Fruit fly (Drosophila melanogaster) whole organism, embryonic: ENCODE data around the gene SMC6.

Experiments
- ATbp ChIP-seq: fragments of 200-800 bp; sonication (Bioruptor generic); optimal IDR thresholded peaks from 2 replicates; lab custom pipeline; 2017; ENCODE audit warnings: missing biosample characterization, mild to moderate bottlenecking, missing genetic modification characterization, missing genetic modification reagents
- CG10366 ChIP-seq: fragments of 200-800 bp; sonication (Bioruptor generic); IDR thresholded peaks from 2 replicates; pipeline ENCODE4 v1.3.6; 2022; ENCODE audit warnings: missing biosample characterization, missing genetic modification characterization
- CG10462 ChIP-seq: fragments of 200-800 bp; sonication (Bioruptor generic); optimal IDR thresholded peaks from 2 replicates; lab custom pipeline; 2016; ENCODE audit warnings: missing biosample characterization, missing genetic modification characterization
- CG10979 ChIP-seq: fragments of 200-800 bp; sonication (Bioruptor generic); optimal IDR thresholded peaks from 2 replicates; lab custom pipeline; 2018; ENCODE audit warnings: missing biosample characterization, mild to moderate bottlenecking, missing genetic modification characterization, moderate library complexity
- CG11398 ChIP-seq: fragments of 200-800 bp; sonication (Bioruptor generic); optimal IDR thresholded peaks from 2 replicates; lab custom pipeline; 2016; ENCODE audit warnings: missing biosample characterization, missing genetic modification characterization
- CG1233 ChIP-seq: fragments of 200-800 bp; sonication (Bioruptor generic); optimal IDR thresholded peaks from 4 replicates; lab custom pipeline; 2018; ENCODE audit warnings: missing biosample characterization, mild to moderate bottlenecking, missing genetic modification characterization
- CG12659 ChIP-seq: fragments of 200-800 bp; sonication (Bioruptor generic); optimal IDR thresholded peaks from 3 replicates; lab custom pipeline; 2017; ENCODE audit warnings: mild to moderate bottlenecking, missing biosample characterization, missing genetic modification reagents, missing genetic modification characterization
- CG13287 ChIP-seq: fragments of 200-800 bp; sonication (Bioruptor generic); IDR thresholded peaks from 2 replicates; pipeline ENCODE4 v1.3.6; 2022; ENCODE audit warnings: missing biosample characterization, missing genetic modification characterization; ENCODE audit not compliant: partially characterized antibody
- CG13775 ChIP-seq: fragments of 200-800 bp; sonication (Bioruptor generic); optimal IDR thresholded peaks from 3 replicates; lab custom pipeline; 2017; ENCODE audit warnings: missing biosample characterization, mild to moderate bottlenecking, missing genetic modification characterization
- CG14014 ChIP-seq: fragments of 200-800 bp; sonication (Bioruptor generic); IDR thresholded peaks from 2 replicates; pipeline ENCODE4 v1.3.6; 2022; ENCODE audit warnings: missing biosample characterization, missing genetic modification characterization
- CG14965 ChIP-seq: fragments of 200-800 bp; sonication (Bioruptor generic); optimal IDR thresholded peaks from 2 replicates; lab custom pipeline; 2016; ENCODE audit warnings: missing biosample characterization, missing genetic modification characterization, borderline replicate concordance
- CG16863 ChIP-seq: fragments of 200-800 bp; sonication (Bioruptor generic); optimal IDR thresholded peaks from 3 replicates; lab custom pipeline; 2016; ENCODE audit warnings: missing biosample characterization, missing genetic modification characterization
- CG17328 ChIP-seq: fragments of 200-800 bp; sonication (Bioruptor generic); IDR thresholded peaks from 2 replicates; pipeline ENCODE4 v1.3.6; 2022; ENCODE audit warnings: missing biosample characterization, missing genetic modification characterization
- CG17361 ChIP-seq: fragments of 200-800 bp; sonication (Bioruptor generic); IDR thresholded peaks from 3 replicates; pipeline ENCODE4 v1.3.6; 2022; ENCODE audit warnings: missing biosample characterization, missing genetic modification characterization
- CG3995 ChIP-seq: fragments of 200-800 bp; sonication (Bioruptor generic); optimal IDR thresholded peaks from 3 replicates; lab custom pipeline; 2016; ENCODE audit warnings: missing biosample characterization, missing genetic modification characterization
- CG9797 ChIP-seq: fragments of 200-800 bp; sonication (Bioruptor generic); optimal IDR thresholded peaks from 3 replicates; lab custom pipeline; 2018; ENCODE audit warnings: missing biosample characterization, mild to moderate bottlenecking, missing genetic modification characterization
- CrebB ChIP-seq: fragments of 200-800 bp; sonication (Bioruptor generic); optimal IDR thresholded peaks from 3 replicates; lab custom pipeline; 2018; ENCODE audit warnings: missing biosample characterization, mild to moderate bottlenecking, missing genetic modification characterization
- Doc2 ChIP-seq: fragments of 200-800 bp; sonication (Bioruptor generic); IDR thresholded peaks from 2 replicates; pipeline ENCODE4 v1.3.6; 2022; ENCODE audit warnings: missing biosample characterization, missing genetic modification characterization
- GATAe ChIP-seq: fragments of 200-800 bp; sonication (Bioruptor generic); conservative IDR thresholded peaks from 2 replicates; pipeline ENCODE4 v1.3.6; 2022; ENCODE audit warnings: missing biosample characterization, missing genetic modification characterization
- H15 ChIP-seq: fragments of 200-800 bp; sonication (Bioruptor generic); IDR thresholded peaks from 3 replicates; pipeline ENCODE4 v1.3.6; 2022; ENCODE audit warnings: missing biosample characterization, missing genetic modification characterization
- MTF-1 ChIP-seq: fragments of 200-800 bp; sonication (Bioruptor generic); optimal IDR thresholded peaks from 2 replicates; lab custom pipeline; 2018; ENCODE audit warnings: missing biosample characterization, mild to moderate bottlenecking, missing genetic modification characterization, borderline replicate concordance
- PHDP ChIP-seq: fragments of 200-800 bp; sonication (Bioruptor generic); optimal IDR thresholded peaks from 3 replicates; lab custom pipeline; 2018; ENCODE audit warnings: missing biosample characterization, mild to moderate bottlenecking, missing genetic modification characterization, moderate library complexity
- Six4 ChIP-seq: fragments of 200-800 bp; sonication (Bioruptor generic); optimal IDR thresholded peaks from 2 replicates; lab custom pipeline; 2016; ENCODE audit warnings: missing biosample characterization, missing genetic modification characterization
- Sox102F ChIP-seq: fragments of 200-800 bp; sonication (Bioruptor generic); optimal IDR thresholded peaks from 2 replicates; lab custom pipeline; 2018; ENCODE audit warnings: missing biosample characterization, mild to moderate bottlenecking, missing genetic modification characterization, moderate library complexity
- Ssrp ChIP-seq: fragments of 200-800 bp; sonication (Bioruptor generic); optimal IDR thresholded peaks from 2 replicates; lab custom pipeline; 2018; ENCODE audit warnings: missing biosample characterization, mild to moderate bottlenecking, missing genetic modification characterization, moderate library complexity
- ab ChIP-seq: fragments of 200-800 bp; sonication (Bioruptor generic); optimal IDR thresholded peaks from 2 replicates; lab custom pipeline; 2016; ENCODE audit warnings: missing biosample characterization, missing genetic modification characterization
- ac ChIP-seq: fragments of 200-800 bp; sonication (Bioruptor generic); optimal IDR thresholded peaks from 3 replicates; lab custom pipeline; 2017; ENCODE audit warnings: missing biosample characterization, mild to moderate bottlenecking, missing genetic modification characterization
- ash1 ChIP-seq: fragments of 200-800 bp; sonication (Bioruptor generic); optimal IDR thresholded peaks from 2 replicates; lab custom pipeline; 2018; ENCODE audit warnings: missing biosample characterization, mild to moderate bottlenecking, missing genetic modification characterization
- bab2 ChIP-seq: fragments of 200-800 bp; sonication (Bioruptor generic); optimal IDR thresholded peaks from 2 replicates; lab custom pipeline; 2016; ENCODE audit warnings: missing biosample characterization, missing genetic modification characterization
- chif ChIP-seq, 2 experiments: fragments of 200-800 bp; sonication (Bioruptor generic); optimal IDR thresholded peaks; 3 replicates each; lab custom pipeline; 2016; ENCODE audit warnings: missing biosample characterization in 2 of 2, missing genetic modification characterization in 2 of 2
- dm ChIP-seq: fragments of 200-800 bp; sonication (Bioruptor generic); optimal IDR thresholded peaks from 3 replicates; lab custom pipeline; 2016; ENCODE audit warnings: missing biosample characterization, missing genetic modification characterization
- ftz-f1 ChIP-seq: fragments of 200-800 bp; sonication (Bioruptor generic); optimal IDR thresholded peaks from 2 replicates; lab custom pipeline; 2016; ENCODE audit warnings: missing biosample characterization, missing genetic modification characterization
- gce ChIP-seq: fragments of 200-800 bp; sonication (Bioruptor generic); IDR thresholded peaks from 3 replicates; pipeline ENCODE4 v1.3.6; 2022; ENCODE audit warnings: missing biosample characterization, missing genetic modification characterization
- gem ChIP-seq: fragments of 200-800 bp; sonication (Bioruptor generic); optimal IDR thresholded peaks from 2 replicates; lab custom pipeline; 2019; ENCODE audit warnings: missing biosample characterization, mild to moderate bottlenecking, missing genetic modification characterization, moderate library complexity
- gfzf ChIP-seq: fragments of 200-800 bp; sonication (Bioruptor generic); optimal IDR thresholded peaks from 2 replicates; lab custom pipeline; 2016; ENCODE audit warnings: missing biosample characterization, mild to moderate bottlenecking, missing genetic modification characterization, moderate library complexity
- her ChIP-seq: fragments of 200-800 bp; sonication (Bioruptor generic); optimal IDR thresholded peaks from 2 replicates; lab custom pipeline; 2016; ENCODE audit warnings: missing biosample characterization, missing genetic modification characterization
- mam ChIP-seq: fragments of 200-800 bp; sonication (Bioruptor generic); optimal IDR thresholded peaks from 3 replicates; lab custom pipeline; 2016; ENCODE audit warnings: missing biosample characterization, missing genetic modification characterization
- nerfin-2 ChIP-seq: fragments of 200-800 bp; sonication (Bioruptor generic); IDR thresholded peaks from 2 replicates; pipeline ENCODE4 v1.3.6; 2022; ENCODE audit warnings: missing biosample characterization, missing genetic modification characterization; ENCODE audit not compliant: partially characterized antibody
- onecut ChIP-seq: fragments of 200-800 bp; sonication (Bioruptor generic); IDR thresholded peaks from 2 replicates; pipeline ENCODE4 v1.3.6; 2022; ENCODE audit warnings: missing biosample characterization, missing genetic modification characterization
- otp ChIP-seq: fragments of 200-800 bp; sonication (Bioruptor generic); IDR thresholded peaks from 3 replicates; pipeline ENCODE4, ENCODE4 v1.3.6; 2022; ENCODE audit warnings: missing biosample characterization, missing genetic modification characterization
- pros ChIP-seq: fragments of 200-800 bp; sonication (Bioruptor generic); optimal IDR thresholded peaks from 3 replicates; lab custom pipeline; 2019; ENCODE audit warnings: missing biosample characterization, mild to moderate bottlenecking, missing genetic modification characterization, moderate library complexity
- repo ChIP-seq: fragments of 200-800 bp; sonication (Bioruptor generic); optimal IDR thresholded peaks from 2 replicates; lab custom pipeline; 2016; ENCODE audit warnings: missing biosample characterization, missing genetic modification characterization
- sd ChIP-seq: fragments of 200-800 bp; sonication (Bioruptor generic); optimal IDR thresholded peaks from 3 replicates; lab custom pipeline; 2018; ENCODE audit warnings: missing biosample characterization, mild to moderate bottlenecking, missing genetic modification characterization, moderate library complexity
- shn ChIP-seq: fragments of 200-800 bp; sonication (Bioruptor generic); optimal IDR thresholded peaks from 3 replicates; lab custom pipeline; 2016; ENCODE audit warnings: missing biosample characterization, missing genetic modification characterization
- so ChIP-seq: fragments of 200-800 bp; sonication (Bioruptor generic); IDR thresholded peaks from 3 replicates; pipeline ENCODE4 v1.3.6; 2022; ENCODE audit warnings: missing biosample characterization, missing genetic modification characterization
- tll ChIP-seq, 2 experiments: fragments of 200-800 bp in 1 of 2; fragments of >200 bp in 1 of 2; sonication (Bioruptor generic) in 1 of 2; optimal IDR thresholded peaks; 2 replicates each; lab custom pipeline; 2017 to 2019; ENCODE audit warnings: missing biosample characterization in 2 of 2, missing genetic modification characterization in 2 of 2, mild to moderate bottlenecking in 1 of 2, moderate library complexity in 1 of 2
- trh ChIP-seq: fragments of 200-800 bp; sonication (Bioruptor generic); optimal IDR thresholded peaks from 2 replicates; lab custom pipeline; 2016; ENCODE audit warnings: missing biosample characterization, missing genetic modification characterization
- vfl ChIP-seq: fragments of 200-800 bp; sonication (Bioruptor generic); optimal IDR thresholded peaks from 2 replicates; lab custom pipeline; 2016; ENCODE audit warnings: missing biosample characterization, missing genetic modification characterization
- zf30C ChIP-seq: fragments of 200-800 bp; sonication (Bioruptor generic); optimal IDR thresholded peaks from 3 replicates; lab custom pipeline; 2018; ENCODE audit warnings: missing biosample characterization, mild to moderate bottlenecking, missing genetic modification characterization

SMC6 gene

DNA sequence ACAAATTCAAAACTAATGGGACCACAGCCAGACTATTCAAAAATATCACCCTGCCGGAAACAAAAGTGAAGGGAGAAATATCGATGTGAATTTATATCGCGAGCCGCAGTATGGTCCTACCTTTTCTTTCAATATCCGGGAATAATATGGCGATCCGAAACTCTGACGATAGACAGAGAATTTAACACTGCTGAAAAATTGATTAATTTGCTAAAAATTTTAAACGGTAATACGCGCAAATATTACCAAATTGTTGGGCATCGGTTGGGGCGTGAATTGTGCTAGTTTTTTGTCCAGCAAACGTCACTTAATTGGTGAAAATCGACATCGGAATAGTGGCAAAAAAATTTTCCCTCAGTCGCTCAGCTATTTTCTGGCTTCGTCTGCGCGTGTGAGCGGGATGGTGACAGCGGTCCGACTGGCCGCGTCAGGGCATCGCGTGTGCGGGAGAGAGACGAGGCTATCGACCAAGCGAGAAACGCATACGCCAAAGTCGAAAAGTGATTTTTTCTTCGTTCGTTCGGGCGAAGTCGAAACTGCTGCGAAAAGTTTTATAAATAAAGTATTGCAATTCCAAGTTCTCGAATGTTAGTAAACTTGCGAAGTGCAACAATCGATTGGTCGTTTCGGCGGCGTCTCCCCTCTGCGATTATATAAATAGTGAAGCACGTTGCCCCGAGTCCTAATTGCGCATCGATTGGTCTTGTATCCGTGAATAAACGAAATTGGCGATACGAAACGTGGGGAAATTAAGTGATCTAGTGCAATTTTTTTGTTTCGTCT is 37.4 kb upstream of the SMC6 start, which contains the start of gene mask (continued):
- TF ChIP-seq ftz-f1 (no peak), ab (GFP tag; lab: Kevin White, UChicago) (no peak), tll (GFP tag; optimal IDR thresholded peaks at IDR 0.05; lab: Kevin White, UChicago) (peak in 1 of 2 experiments; percentile 62), Sox102F (no peak), CG14014 (GFP tag; lab: Robert Waterston, UW) (peak; percentile 75), CG13287 (GFP tag; lab: Robert Waterston, UW) (no peak), CG3995 (GFP tag; lab: Kevin White, UChicago) (peak; percentile 71), vfl (GFP tag; lab: Kevin White, UChicago) (peak; percentile 45), ash1 (GFP tag; lab: Kevin White, UChicago) (peak; percentile 90), otp (GFP tag; lab: Robert Waterston, UW) (peak; percentile 91), MTF-1 (GFP tag; lab: Kevin White, UChicago) (peak; percentile 87), CG17361 (GFP tag; lab: Robert Waterston, UW) (peak; percentile 86; the same call in 2 of the 3 replicates), Doc2 (GFP tag; lab: Robert Waterston, UW) (no peak), CG9797 (GFP tag; lab: Kevin White, UChicago) (peak; percentile 72), trh (GFP tag; lab: Kevin White, UChicago) (peak; percentile 34), gfzf (GFP tag; lab: Kevin White, UChicago) (peak; percentile 89), pros (GFP tag; lab: Kevin White, UChicago) (no peak), CrebB (tag; lab: Kevin White, UChicago) (peak; percentile 85), CG13775 (peak; percentile 89), H15 (GFP tag; lab: Robert Waterston, UW) (peak; percentile 82), CG11398 (GFP tag; lab: Kevin White, UChicago) (peak; percentile 64), CG1233 (GFP tag; lab: Kevin White, UChicago) (peak; percentile 86), gem (tag; lab: Kevin White, UChicago) (peak; percentile 53), CG17328 (GFP tag; lab: Robert Waterston, UW) (peak; percentile 79), CG12659 (GFP tag; lab: Kevin White, UChicago) (peak; percentile 89), ac (peak; percentile 55), gce (GFP tag; lab: Robert Waterston, UW) (peak; percentile 79), so (GFP tag; lab: Robert Waterston, UW) (peak; percentile 69; the same call in 1 of the 3 replicates), Ssrp (tag; lab: Kevin White, UChicago) (peak; percentile 34), nerfin-2 (no peak), ATbp (GFP tag; lab: Kevin White, UChicago) (peak; percentile 54), sd (tag; lab: Kevin White, UChicago) (no peak), onecut (GFP tag; lab: Robert Waterston, UW) (peak; percentile 74), CG14965 (GFP tag; lab: Kevin White, UChicago) (peak; percentile 33), CG10366 (GFP tag; lab: Robert Waterston, UW) (peak; percentile 76), chif (GFP tag; optimal IDR thresholded peaks at IDR 0.05; lab: Kevin White, UChicago) (peak; percentile 56 to 77), her (peak; percentile 70), GATAe (GFP tag; lab: Robert Waterston, UW) (no peak; the same call in 1 of the 2 replicates), repo (GFP tag; lab: Kevin White, UChicago) (peak; percentile 73), CG10462 (GFP tag; lab: Kevin White, UChicago) (no peak), zf30C (GFP tag; lab: Kevin White, UChicago) (no peak), PHDP (peak; percentile 66), CG16863 (GFP tag; lab: Kevin White, UChicago) (peak; percentile 73), CG10979 (peak; percentile 25), dm (peak; percentile 77), shn (GFP tag; lab: Kevin White, UChicago) (peak; percentile 81), bab2 (GFP tag; lab: Kevin White, UChicago) (peak; percentile 50), mam (GFP tag; lab: Kevin White, UChicago) (peak; percentile 82), Six4 (GFP tag; lab: Kevin White, UChicago) (peak; percentile 52)
